Worm (Caenorhabditis elegans): ENCODE data around the gene cpsf-3.
A peak's percentile ranks its signal among the peaks of the same experiment; 100 is the strongest.

The cpsf-3 gene

DNA sequence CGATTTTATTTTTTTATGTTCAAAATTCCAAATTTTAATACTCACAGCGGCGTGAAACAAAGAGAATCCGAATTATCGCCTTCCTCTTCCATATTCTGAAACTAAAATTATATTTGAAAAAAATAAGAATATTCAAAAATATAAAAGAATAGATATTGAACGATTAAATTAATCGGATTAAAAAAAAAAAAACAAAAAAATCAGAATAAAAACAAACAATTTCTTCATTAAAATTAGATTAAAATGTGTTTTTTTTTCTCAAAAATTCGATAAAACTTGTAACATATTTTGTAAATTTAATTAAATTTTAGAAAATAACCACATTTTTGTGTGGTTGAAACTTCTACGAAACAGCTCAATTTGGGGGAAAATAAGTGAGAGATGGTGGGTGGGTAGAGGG is at the start of gene cpsf-3:
Gene cpsf-3 (minus strand): TSS at position 101 of the 400 bp plus-strand sequence.
- TF ChIP-seq F37B4.10 (GFP tag; IDR thresholded peaks at IDR 0.05) (no peak), atf-7 (tag; optimal IDR thresholded peaks at IDR 0.05) (no peak), F39B2.1 (GFP tag; IDR thresholded peaks at IDR 0.05) (no peak), Y56A3A.18 (GFP tag; IDR thresholded peaks at IDR 0.05) (no peak), zim-3 (tag; optimal IDR thresholded peaks at IDR 0.05) (no peak), ets-4 (GFP tag; optimal IDR thresholded peaks at IDR 0.05) (no peak), somi-1 (GFP tag; optimal IDR thresholded peaks at IDR 0.05) (no peak)

DNA sequence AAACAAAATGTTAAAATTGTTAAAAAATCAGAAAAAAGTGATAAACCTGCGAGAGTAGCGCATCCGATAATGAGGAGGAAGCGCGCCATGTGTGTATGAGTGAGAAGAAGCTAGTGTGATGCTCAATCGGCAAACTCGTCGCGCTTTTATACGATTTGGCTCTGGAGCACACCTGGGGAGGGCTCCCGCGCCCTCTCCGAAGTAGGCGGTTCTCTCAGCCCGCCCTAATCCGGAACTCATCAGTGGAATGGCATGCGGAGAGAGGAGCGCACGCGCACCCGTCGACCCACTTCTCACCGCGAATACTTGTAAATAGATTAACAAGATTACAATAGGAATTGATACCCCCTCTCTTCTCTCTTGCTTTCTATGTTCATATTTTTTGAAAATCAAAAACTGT is 48.6 kb upstream of the cpsf-3 start, which contains the start of gene pqn-74:
Gene pqn-74 (minus strand): TSS at position 122 of the 400 bp plus-strand sequence.
- TF ChIP-seq C17E4.6 (GFP tag; IDR thresholded peaks at IDR 0.05) = no peak
- TF ChIP-seq let-607 (tag; optimal IDR thresholded peaks at IDR 0.05) = no peak
- TF ChIP-seq dpl-1 (GFP tag; optimal IDR thresholded peaks at IDR 0.05) = no peak
- no peak for TF ChIP-seq nhr-80 (tag; optimal IDR thresholded peaks at IDR 0.05)
- no peak for TF ChIP-seq dox-1 (GFP tag; IDR thresholded peaks at IDR 0.05)
- no peak for TF ChIP-seq lag-1 (GFP tag; IDR thresholded peaks at IDR 0.05)
- TF ChIP-seq lin-54 (GFP tag; optimal IDR thresholded peaks at IDR 0.05) = no peak
- TF ChIP-seq let-526 (GFP tag; IDR thresholded peaks at IDR 0.05) = no peak
- TF ChIP-seq Y67H2A.10 (GFP tag; conservative IDR thresholded peaks at IDR 0.05) = no peak
- TF ChIP-seq rec-8 (tag; optimal IDR thresholded peaks at IDR 0.05) = no peak
- TF ChIP-seq egrh-3 (GFP tag; IDR thresholded peaks at IDR 0.05) = peak; percentile 31; the same call in 1 of the 2 replicates
- TF ChIP-seq zfh-2 (GFP tag; conservative IDR thresholded peaks at IDR 0.05) = peak; percentile 69; the same call in 1 of the 2 replicates
- TF ChIP-seq akir-1 (GFP tag; optimal IDR thresholded peaks at IDR 0.05) = no peak
- TF ChIP-seq ZK185.1 (tag; optimal IDR thresholded peaks at IDR 0.05; ENCODE audit: poor library complexity, severe bottlenecking) = no peak
- TF ChIP-seq F52B5.7 (tag; optimal IDR thresholded peaks at IDR 0.05) = peak; percentile 8
- no peak for TF ChIP-seq tbx-9 (tag; optimal IDR thresholded peaks at IDR 0.05; ENCODE audit: borderline replicate concordance)
- TF ChIP-seq repo-1 (tag; optimal IDR thresholded peaks at IDR 0.05) = no peak
- no peak for TF ChIP-seq K12H6.12 (tag; optimal IDR thresholded peaks at IDR 0.05)
- TF ChIP-seq snpc-1.3 (tag; optimal IDR thresholded peaks at IDR 0.05; ENCODE audit: insufficient read depth) = no peak

DNA sequence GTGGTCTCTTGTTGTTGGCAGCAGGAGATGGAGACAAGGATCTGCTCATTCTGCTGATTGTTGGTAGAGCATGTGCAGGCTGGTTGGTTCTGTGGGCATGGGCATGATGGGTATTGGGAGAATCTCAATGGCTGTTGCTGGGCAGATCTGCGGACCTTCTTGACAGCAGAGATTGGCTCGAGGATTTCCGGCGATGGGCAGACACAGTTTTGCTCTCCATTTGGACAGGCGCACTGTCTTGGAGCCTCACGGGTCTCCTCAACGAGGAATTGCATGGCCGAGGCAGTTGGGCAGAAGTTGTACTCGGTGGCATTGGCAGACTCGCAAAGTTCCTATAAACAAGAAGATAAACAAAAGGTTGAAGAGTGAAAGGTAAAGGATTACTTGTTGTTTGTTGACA is 47.9 kb upstream of the cpsf-3 start:
- TF ChIP-seq ztf-22 (GFP tag; optimal IDR thresholded peaks at IDR 0.05) (no peak), tlf-1 (GFP tag; optimal IDR thresholded peaks at IDR 0.05) (no peak), ceh-100 (GFP tag; IDR thresholded peaks at IDR 0.05) (no peak), zfh-2 (GFP tag; conservative IDR thresholded peaks at IDR 0.05) (0 out of 2 replicates have a peak, but pooled peaks have one; percentile 22), unc-62 (GFP tag; optimal IDR thresholded peaks at IDR 0.05) (no peak), Y56A3A.18 (GFP tag; IDR thresholded peaks at IDR 0.05) (0 out of 2 replicates have a peak, but pooled peaks have one; percentile 43)

DNA sequence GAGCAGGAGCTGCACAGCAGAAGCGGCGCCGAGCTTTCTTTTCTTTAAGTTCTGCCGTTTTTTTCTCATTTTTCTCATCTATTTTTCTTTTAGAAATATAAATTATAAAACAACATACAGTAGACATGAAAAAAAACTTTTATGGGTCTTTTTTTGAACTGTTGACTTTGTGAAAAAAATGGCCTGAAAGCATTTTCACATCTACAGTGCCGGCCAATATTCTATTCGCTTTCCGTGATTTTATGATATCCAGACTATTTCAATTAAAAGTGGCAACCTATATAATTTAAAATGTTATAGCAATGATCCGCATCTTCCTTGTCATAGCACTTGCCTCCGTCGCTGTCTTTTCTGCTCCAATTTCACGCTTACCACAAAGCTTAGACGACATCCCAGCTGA is 45.4 kb upstream of the cpsf-3 start, which contains the start of gene far-6:
Gene far-6 (plus strand): TSS at position 301 of the 400 bp plus-strand sequence.
- TF ChIP-seq zim-3 (tag; optimal IDR thresholded peaks at IDR 0.05) = no peak
- no peak for TF ChIP-seq repo-1 (tag; optimal IDR thresholded peaks at IDR 0.05)
- no peak for TF ChIP-seq F49E8.2 (tag; optimal IDR thresholded peaks at IDR 0.05; ENCODE audit: insufficient read depth)
- no peak for TF ChIP-seq F39B2.1 (GFP tag; IDR thresholded peaks at IDR 0.05)
- TF ChIP-seq ztf-28 (GFP tag; IDR thresholded peaks at IDR 0.05) = no peak
- TF ChIP-seq aptf-3 (GFP tag; IDR thresholded peaks at IDR 0.05) = no peak
- TF ChIP-seq egl-44 (GFP tag; IDR thresholded peaks at IDR 0.05) = no peak
